Fruit fly (Drosophila melanogaster) whole organism: Measurements from ENCODE around the gene CG34049.

Experiments
- psq ChIP-seq: fragments of >200 bp; optimal IDR thresholded peaks from 2 replicates; lab custom pipeline; 2017
- usp ChIP-seq: fragments of >200 bp; optimal IDR thresholded peaks from 2 replicates; lab custom pipeline; 2017; ENCODE audit warnings: missing biosample characterization, missing genetic modification characterization, mixed read lengths

DNA sequence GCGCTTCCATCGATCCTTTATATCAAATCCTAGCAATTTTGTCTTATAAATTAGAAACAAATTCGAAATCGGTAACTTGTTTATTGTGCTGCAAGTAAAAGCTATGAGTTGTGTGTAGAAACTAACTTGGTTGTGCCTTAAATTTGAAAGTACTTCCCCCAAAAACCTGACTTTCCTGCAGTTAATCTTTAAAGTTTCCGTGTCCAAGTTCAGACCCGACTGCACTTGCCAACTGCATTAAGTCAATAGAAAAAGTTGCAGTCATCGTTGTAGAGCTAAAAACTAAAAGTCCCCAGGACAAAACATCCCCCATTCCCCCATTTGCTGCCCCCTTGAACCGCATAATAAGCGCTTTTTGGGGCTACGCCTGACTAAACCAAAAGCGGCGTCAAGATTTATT, 24.6 kb downstream of the CG34049 start, which contains the start of gene Tengl1:
- TF ChIP-seq psq: no peak
- TF ChIP-seq usp (GFP tag; lab: Kevin White, UChicago): no peak
